Worm (Caenorhabditis elegans) whole organism, early embryonic: ENCODE results near the gene cest-34.

Experiments used
- B0310.2 ChIP-seq: sonication (generic microtip); optimal IDR thresholded peaks from 2 replicates; lab custom pipeline; 2016; ENCODE audit warnings: mild to moderate bottlenecking, missing genetic modification characterization, missing compliant biosample characterization
- F13C5.2 ChIP-seq: sonication (generic microtip); optimal IDR thresholded peaks from 2 replicates; lab custom pipeline; 2017; ENCODE audit warnings: mild to moderate bottlenecking, missing genetic modification characterization, inconsistent platforms, missing compliant biosample characterization
- aly-1 ChIP-seq: sonication (generic microtip); optimal IDR thresholded peaks from 2 replicates; lab custom pipeline; 2016; ENCODE audit warnings: missing genetic modification characterization, missing compliant biosample characterization
- ama-1 ChIP-seq: fragments of 150-350 bp; optimal IDR thresholded peaks from 2 replicates; lab custom pipeline; 2014
- ceh-13 ChIP-seq: fragments of 200-800 bp; sonication (Bioruptor generic); optimal IDR thresholded peaks from 2 replicates; lab custom pipeline; 2018; ENCODE audit warnings: mild to moderate bottlenecking, missing genetic modification characterization, missing compliant biosample characterization
- flt-1 ChIP-seq: fragments of 200-800 bp; sonication (Bioruptor generic); IDR thresholded peaks from 2 replicates; pipeline ENCODE4 v1.3.6; 2022; ENCODE audit warnings: missing genetic modification characterization, missing compliant biosample characterization
- hmbx-1 ChIP-seq: sonication (generic microtip); optimal IDR thresholded peaks from 2 replicates; lab custom pipeline; 2016; ENCODE audit warnings: mild to moderate bottlenecking, missing genetic modification characterization, missing compliant biosample characterization
- scrt-1 ChIP-seq: fragments of 200-800 bp; sonication (Bioruptor generic); IDR thresholded peaks from 2 replicates; pipeline ENCODE4 v1.3.6; 2022; ENCODE audit warnings: missing genetic modification characterization, missing compliant biosample characterization
- sea-1 ChIP-seq: fragments of 200-800 bp; sonication (Bioruptor generic); conservative IDR thresholded peaks from 2 replicates; pipeline ENCODE4 v1.3.6; 2022; ENCODE audit warnings: missing genetic modification characterization, missing compliant biosample characterization
- tbx-37 ChIP-seq: fragments of 200-800 bp; sonication (Bioruptor generic); conservative IDR thresholded peaks from 2 replicates; pipeline ENCODE4 v1.3.6; 2022; ENCODE audit warnings: missing genetic modification reagents, missing genetic modification characterization, missing compliant biosample characterization

ce11 chrV:6669520-6669919 lies 7.1 kb upstream of the cest-34 start, which contains the start of gene cest-28:
- TF ChIP-seq F13C5.2 (tag; lab: Kevin White, UChicago), result no peak
- no peak for TF ChIP-seq ama-1 (lab: Kevin White, UChicago)
- no peak for TF ChIP-seq tbx-37 (GFP tag; lab: Robert Waterston, UW)
- TF ChIP-seq sea-1 (GFP tag; lab: Robert Waterston, UW), result no peak
- TF ChIP-seq flt-1 (GFP tag; lab: Robert Waterston, UW), result no peak
- TF ChIP-seq hmbx-1 (tag; lab: Kevin White, UChicago), result no peak
- TF ChIP-seq B0310.2 (tag; lab: Kevin White, UChicago), result no peak
- no peak for TF ChIP-seq aly-1
- no peak for TF ChIP-seq scrt-1
- no peak for TF ChIP-seq ceh-13
